Worm (Caenorhabditis elegans) whole organism, mixed stage, embryonic: ENCODE measurements around the gene F10D2.16.

Source experiments
- M03D4.4 ChIP-seq: sonication (generic microtip); optimal IDR thresholded peaks from 2 replicates; lab custom pipeline; 2017; ENCODE audit warnings: mild to moderate bottlenecking, missing genetic modification characterization, missing compliant biosample characterization
- blmp-1 ChIP-seq: fragments of 150-350 bp; optimal IDR thresholded peaks from 2 replicates; lab custom pipeline; 2014; ENCODE audit warnings: missing biosample characterization, missing genetic modification characterization
- ceh-39 ChIP-seq: fragments of 150-350 bp; optimal IDR thresholded peaks from 2 replicates; lab custom pipeline; 2014; ENCODE audit warnings: missing biosample characterization, missing genetic modification characterization
- ceh-43 ChIP-seq: fragments of 200-800 bp; sonication (Bioruptor generic); optimal IDR thresholded peaks from 2 replicates; lab custom pipeline; 2018; ENCODE audit warnings: mild to moderate bottlenecking, missing genetic modification characterization, moderate library complexity, missing compliant biosample characterization
- ceh-83 ChIP-seq: fragments of 200-800 bp; sonication (Bioruptor generic); optimal IDR thresholded peaks from 2 replicates; lab custom pipeline; 2018; ENCODE audit warnings: mild to moderate bottlenecking, missing genetic modification characterization, missing compliant biosample characterization
- ces-1 ChIP-seq: fragments of 150-350 bp; optimal IDR thresholded peaks from 2 replicates; lab custom pipeline; 2014; ENCODE audit warnings: missing biosample characterization, missing genetic modification reagents, missing genetic modification characterization
- cnd-1 ChIP-seq: fragments of 200-800 bp; sonication (Bioruptor generic); optimal IDR thresholded peaks from 2 replicates; lab custom pipeline; 2018; ENCODE audit warnings: mild to moderate bottlenecking, missing genetic modification characterization, missing compliant biosample characterization
- drap-1 ChIP-seq: fragments of 200-800 bp; sonication (Bioruptor generic); optimal IDR thresholded peaks from 3 replicates; lab custom pipeline; 2018; ENCODE audit warnings: mild to moderate bottlenecking, missing genetic modification characterization, missing compliant biosample characterization
- elt-1 ChIP-seq: sonication (generic microtip); optimal IDR thresholded peaks from 2 replicates; lab custom pipeline; 2017; ENCODE audit warnings: missing genetic modification characterization, mild to moderate bottlenecking, missing compliant biosample characterization, antibody characterized with exemption, moderate library complexity, borderline replicate concordance; ENCODE audit not compliant: insufficient read depth
- elt-3 ChIP-seq: fragments of 150-350 bp; optimal IDR thresholded peaks from 2 replicates; lab custom pipeline; 2014; ENCODE audit warnings: missing biosample characterization, missing genetic modification characterization
- flh-1 ChIP-seq: fragments of 200-800 bp; sonication (Bioruptor generic); optimal IDR thresholded peaks from 2 replicates; lab custom pipeline; 2018; ENCODE audit warnings: mild to moderate bottlenecking, missing genetic modification characterization, moderate library complexity, missing compliant biosample characterization
- hlh-1 ChIP-seq: fragments of 150-350 bp; optimal IDR thresholded peaks from 2 replicates; lab custom pipeline; 2014; ENCODE audit warnings: missing biosample characterization, missing genetic modification reagents, missing genetic modification characterization
- lin-13 ChIP-seq: fragments of 150-350 bp; optimal IDR thresholded peaks from 2 replicates; lab custom pipeline; 2014; ENCODE audit warnings: missing biosample characterization, missing genetic modification characterization
- lin-32 ChIP-seq: fragments of 200-800 bp; sonication (Bioruptor generic); optimal IDR thresholded peaks from 2 replicates; lab custom pipeline; 2018; ENCODE audit warnings: mild to moderate bottlenecking, missing genetic modification characterization, missing compliant biosample characterization
- lsy-2 ChIP-seq: fragments of 150-350 bp; optimal IDR thresholded peaks from 2 replicates; lab custom pipeline; 2014; ENCODE audit warnings: missing biosample characterization, missing genetic modification characterization
- mab-5 ChIP-seq: fragments of 150-350 bp; optimal IDR thresholded peaks from 2 replicates; lab custom pipeline; 2014; ENCODE audit warnings: missing biosample characterization, missing genetic modification characterization
- mep-1 ChIP-seq: fragments of 150-350 bp; optimal IDR thresholded peaks from 2 replicates; lab custom pipeline; 2017; ENCODE audit warnings: missing biosample characterization, missing genetic modification reagents, missing genetic modification characterization, inconsistent platforms
- mls-2 ChIP-seq: sonication (generic microtip); optimal IDR thresholded peaks from 2 replicates; lab custom pipeline; 2016; ENCODE audit warnings: mild to moderate bottlenecking, missing genetic modification characterization, moderate library complexity, missing compliant biosample characterization
- nhr-12 ChIP-seq: fragments of 150-350 bp; optimal IDR thresholded peaks from 2 replicates; lab custom pipeline; 2014; ENCODE audit warnings: missing biosample characterization, missing genetic modification characterization
- nhr-2 ChIP-seq: fragments of 150-350 bp; optimal IDR thresholded peaks from 2 replicates; lab custom pipeline; 2014; ENCODE audit warnings: missing biosample characterization, missing genetic modification characterization
- nhr-28 ChIP-seq: fragments of 150-350 bp; optimal IDR thresholded peaks from 2 replicates; lab custom pipeline; 2014; ENCODE audit warnings: missing biosample characterization, missing genetic modification characterization
- nhr-76 ChIP-seq: sonication (generic microtip); optimal IDR thresholded peaks from 2 replicates; lab custom pipeline; 2017; ENCODE audit warnings: missing biosample characterization, missing genetic modification characterization
- sem-2 ChIP-seq: fragments of 200-800 bp; sonication (Bioruptor generic); optimal IDR thresholded peaks from 2 replicates; lab custom pipeline; 2018; ENCODE audit warnings: mild to moderate bottlenecking, missing genetic modification characterization, missing compliant biosample characterization
- snpc-4 ChIP-seq: fragments of 150-350 bp; optimal IDR thresholded peaks from 2 replicates; lab custom pipeline; 2014; ENCODE audit warnings: missing biosample characterization, missing genetic modification characterization
- sptf-1 ChIP-seq: sonication (generic microtip); optimal IDR thresholded peaks from 2 replicates; lab custom pipeline; 2017; ENCODE audit warnings: mild to moderate bottlenecking, missing genetic modification characterization, moderate library complexity, missing compliant biosample characterization
- tbx-8 ChIP-seq: fragments of 200-800 bp; sonication (Bioruptor generic); optimal IDR thresholded peaks from 2 replicates; lab custom pipeline; 2018; ENCODE audit warnings: mild to moderate bottlenecking, missing genetic modification characterization, moderate library complexity, missing compliant biosample characterization
- unc-120 ChIP-seq: sonication (generic microtip); optimal IDR thresholded peaks from 2 replicates; lab custom pipeline; 2017; ENCODE audit warnings: missing genetic modification characterization, missing compliant biosample characterization; ENCODE audit not compliant: poor library complexity, severe bottlenecking
- unc-39 ChIP-seq: fragments of 150-350 bp; optimal IDR thresholded peaks from 2 replicates; lab custom pipeline; 2014; ENCODE audit warnings: missing biosample characterization, missing genetic modification characterization
- unc-62 ChIP-seq: fragments of 150-350 bp; optimal IDR thresholded peaks from 2 replicates; lab custom pipeline; 2014; ENCODE audit warnings: missing biosample characterization, missing genetic modification reagents, missing genetic modification characterization
- ztf-11 ChIP-seq: fragments of 150-350 bp; optimal IDR thresholded peaks from 2 replicates; lab custom pipeline; 2014; ENCODE audit warnings: missing biosample characterization, missing genetic modification characterization

F10D2.16 gene

DNA sequence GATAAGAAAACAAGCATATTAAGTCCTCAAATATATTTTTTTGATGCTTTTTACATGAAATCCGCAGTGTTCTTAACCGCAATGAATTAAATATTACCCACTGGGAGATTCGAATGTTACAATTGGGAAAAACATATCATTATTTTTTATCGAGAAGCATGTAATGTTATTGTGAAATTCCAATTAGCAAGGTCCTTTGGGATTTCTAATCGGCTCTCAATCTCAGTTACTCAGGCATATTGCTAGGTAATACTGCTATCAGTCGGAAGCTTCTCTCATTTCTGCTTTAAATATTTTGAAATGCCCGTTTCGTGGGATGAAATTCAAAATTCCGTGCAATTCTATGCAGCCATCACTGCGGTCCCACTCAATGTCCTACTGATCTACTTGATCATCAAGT is 25.3 kb downstream of the F10D2.16 start, which contains the start of gene str-204:
TSS of gene str-204 (plus strand) at position 301 of the 400 bp plus-strand sequence.
- TF ChIP-seq sem-2 (GFP tag; lab: Kevin White, UChicago) = no peak
- TF ChIP-seq drap-1 (GFP tag; lab: Kevin White, UChicago) = no peak
- TF ChIP-seq unc-62 = no peak
- TF ChIP-seq flh-1 (GFP tag; lab: Kevin White, UChicago) = no peak
- TF ChIP-seq mab-5 (tag; lab: Kevin White, UChicago) = no peak
- TF ChIP-seq sptf-1 = no peak
- TF ChIP-seq tbx-8 = no peak
- TF ChIP-seq cnd-1 = no peak
- TF ChIP-seq blmp-1 (tag; lab: Kevin White, UChicago) = no peak
- no peak for TF ChIP-seq elt-3 (tag; lab: Kevin White, UChicago)
- TF ChIP-seq ces-1 (GFP tag; lab: Kevin White, UChicago) = no peak
- no peak for TF ChIP-seq mls-2
- no peak for TF ChIP-seq unc-39 (tag; lab: Kevin White, UChicago)
- no peak for TF ChIP-seq hlh-1 (tag; lab: Kevin White, UChicago)
- TF ChIP-seq ztf-11 = no peak
- TF ChIP-seq lsy-2 (tag; lab: Kevin White, UChicago) = no peak
- no peak for TF ChIP-seq nhr-12 (tag; lab: Kevin White, UChicago)
- no peak for TF ChIP-seq lin-32 (GFP tag; lab: Kevin White, UChicago)
- TF ChIP-seq lin-13 (tag; lab: Kevin White, UChicago) = no peak
- no peak for TF ChIP-seq nhr-2 (tag; lab: Kevin White, UChicago)

DNA sequence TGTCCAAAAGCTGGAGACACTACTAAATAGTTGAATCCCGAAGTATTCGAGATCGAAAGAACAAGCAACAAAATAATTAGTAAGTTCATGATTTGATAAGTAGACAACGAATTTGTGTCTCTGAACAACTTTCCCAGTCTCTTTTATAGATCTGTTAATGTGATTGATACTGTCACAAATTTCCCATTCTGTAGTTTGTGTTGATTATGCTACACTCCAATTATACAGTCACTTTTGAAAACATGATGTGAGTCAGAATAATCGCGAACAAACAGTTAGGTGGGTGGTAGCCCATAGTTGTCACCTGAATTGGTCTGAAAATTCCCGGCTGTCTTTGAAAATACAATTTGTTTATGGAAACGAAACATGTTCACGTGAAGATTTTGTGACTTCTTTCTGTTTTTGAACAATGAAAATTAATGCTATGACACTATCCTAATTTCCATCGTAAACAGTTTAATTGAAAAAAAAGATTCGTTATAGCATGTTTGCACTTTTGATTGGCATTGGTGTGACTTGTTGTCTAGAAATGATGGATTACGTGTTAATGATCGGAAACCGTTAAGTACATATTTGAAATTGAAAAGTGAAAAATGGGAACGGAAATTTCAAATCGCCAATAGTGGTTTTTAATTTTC is 29.5 kb downstream of the F10D2.16 start, which contains the start of gene ugt-41:
TSS of gene ugt-41 (minus strand) at position 119 of the 638 bp plus-strand sequence.
- TF ChIP-seq mab-5 (tag; lab: Kevin White, UChicago) (no peak), tbx-8 (no peak), unc-39 (tag; lab: Kevin White, UChicago) (no peak), nhr-12 (tag; lab: Kevin White, UChicago) (no peak), blmp-1 (tag; lab: Kevin White, UChicago) (no peak), sptf-1 (no peak), snpc-4 (tag; lab: Kevin White, UChicago) (no peak), nhr-2 (tag; lab: Kevin White, UChicago) (no peak), M03D4.4 (tag; lab: Kevin White, UChicago) (no peak), cnd-1 (no peak), mep-1 (tag; lab: Kevin White, UChicago) (no peak), lsy-2 (tag; lab: Kevin White, UChicago) (no peak), flh-1 (GFP tag; lab: Kevin White, UChicago) (no peak), unc-62 (no peak), elt-1 (tag; lab: Kevin White, UChicago) (no peak), ceh-39 (no peak), nhr-28 (tag; lab: Kevin White, UChicago) (no peak), ceh-83 (no peak)

DNA sequence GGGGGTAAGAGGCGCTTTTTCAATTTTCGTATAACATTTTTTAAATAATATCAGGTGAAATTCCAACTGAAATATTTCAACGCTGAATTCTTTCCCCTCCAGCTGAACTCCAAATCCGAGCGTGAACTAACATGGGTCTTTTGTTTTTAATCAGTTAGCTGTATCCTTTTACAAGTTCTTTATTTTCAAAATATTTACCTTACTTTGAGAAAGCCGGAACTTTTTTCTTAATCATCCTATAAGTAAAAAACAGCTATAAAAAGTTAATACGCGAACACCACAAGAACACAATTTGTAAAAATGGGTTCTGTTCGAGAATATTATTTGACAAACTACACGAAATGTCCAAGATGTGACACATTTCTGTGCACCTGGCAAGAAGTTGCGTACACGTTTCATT is 30.1 kb downstream of the F10D2.16 start, which contains the start of gene srh-83:
TSS of gene srh-83 (plus strand) at position 301 of the 400 bp plus-strand sequence.
- TF ChIP-seq ceh-43 (GFP tag; lab: Kevin White, UChicago) (no peak), sptf-1 (no peak), cnd-1 (no peak), mep-1 (tag; lab: Kevin White, UChicago) (no peak)

DNA sequence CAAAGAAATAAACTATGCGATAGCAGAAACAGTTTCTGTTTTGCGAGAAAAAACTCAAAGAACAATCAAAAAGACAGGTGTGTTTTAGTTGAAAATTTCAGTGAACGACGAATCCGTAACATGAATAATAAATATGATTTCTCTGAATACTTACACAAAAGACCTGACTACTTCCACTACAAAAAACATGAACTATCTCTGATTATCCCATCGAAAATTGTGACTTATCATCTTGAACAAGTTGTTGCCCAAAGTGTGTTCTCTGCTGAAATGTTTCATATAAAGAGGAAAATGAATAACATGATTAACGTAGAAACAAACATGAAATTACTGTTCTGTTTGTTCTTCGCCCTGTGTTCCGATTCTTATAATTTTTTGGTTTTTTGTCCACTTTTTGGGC is 32.6 kb downstream of the F10D2.16 start, which contains the start of gene ugt-36:
TSS of gene ugt-36 (plus strand) at position 301 of the 400 bp plus-strand sequence.
- no peak for TF ChIP-seq unc-62
- TF ChIP-seq nhr-76 (tag; lab: Kevin White, UChicago) = no peak

DNA sequence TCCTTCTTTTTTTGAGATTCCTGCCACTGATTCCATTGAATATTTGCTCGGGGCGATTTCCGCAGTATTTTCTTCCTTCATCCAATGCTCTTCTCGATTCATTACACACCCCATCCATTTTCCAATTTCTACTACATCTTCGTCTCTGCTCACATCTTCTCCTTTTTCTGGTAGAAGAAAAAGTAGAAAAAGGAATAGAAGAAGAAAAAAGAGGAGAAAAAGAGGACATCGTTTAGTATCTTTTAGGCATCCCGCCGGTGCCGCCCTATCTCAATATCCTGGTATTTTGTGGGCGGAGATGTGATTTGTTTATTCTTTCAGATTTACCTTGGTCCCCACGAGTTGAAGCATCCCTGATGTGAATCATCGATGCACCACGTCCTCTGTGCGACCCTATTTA is 41.1 kb downstream of the F10D2.16 start, which contains the start of gene lgc-39:
TSS of gene lgc-39 (plus strand) at position 301 of the 400 bp plus-strand sequence.
- TF ChIP-seq hlh-1 (tag; lab: Kevin White, UChicago) (no peak), ceh-43 (GFP tag; lab: Kevin White, UChicago) (no peak), unc-120 (tag; lab: Kevin White, UChicago) (no peak), mls-2 (no peak), elt-3 (tag; lab: Kevin White, UChicago) (no peak), ceh-39 (no peak), nhr-12 (tag; lab: Kevin White, UChicago) (no peak), lsy-2 (tag; lab: Kevin White, UChicago) (no peak), nhr-76 (tag; lab: Kevin White, UChicago) (no peak), drap-1 (GFP tag; lab: Kevin White, UChicago) (no peak)
